Fruit fly (Drosophila melanogaster) whole organism, embryonic: ENCODE data around the gene brat.

Experiments used
- HmgZ ChIP-seq: fragments of 200-800 bp; sonication (Bioruptor generic); optimal IDR thresholded peaks from 2 replicates; lab custom pipeline; 2018; ENCODE audit warnings: missing biosample characterization, mild to moderate bottlenecking, missing genetic modification characterization
- Spps ChIP-seq: fragments of 200-800 bp; sonication (Bioruptor generic); optimal IDR thresholded peaks from 2 replicates; lab custom pipeline; 2018; ENCODE audit warnings: missing biosample characterization, mild to moderate bottlenecking, missing genetic modification characterization
- esg ChIP-seq: fragments of 200-800 bp; sonication (Bioruptor generic); conservative IDR thresholded peaks from 2 replicates; pipeline ENCODE4 v1.3.6; 2022; ENCODE audit warnings: missing biosample characterization, missing genetic modification characterization
- sima ChIP-seq: fragments of 200-800 bp; sonication (Bioruptor generic); optimal IDR thresholded peaks from 2 replicates; lab custom pipeline; 2016; ENCODE audit warnings: missing biosample characterization, missing genetic modification characterization
- so ChIP-seq: fragments of 200-800 bp; sonication (Bioruptor generic); IDR thresholded peaks from 3 replicates; pipeline ENCODE4 v1.3.6; 2022; ENCODE audit warnings: missing biosample characterization, missing genetic modification characterization
- vvl ChIP-seq: fragments of 200-800 bp; sonication (Bioruptor generic); IDR thresholded peaks from 2 replicates; pipeline ENCODE4 v1.3.6; 2022; ENCODE audit warnings: missing biosample characterization, missing genetic modification characterization
- yki ChIP-seq: fragments of >200 bp; optimal IDR thresholded peaks from 3 replicates; lab custom pipeline; 2018

DNA sequence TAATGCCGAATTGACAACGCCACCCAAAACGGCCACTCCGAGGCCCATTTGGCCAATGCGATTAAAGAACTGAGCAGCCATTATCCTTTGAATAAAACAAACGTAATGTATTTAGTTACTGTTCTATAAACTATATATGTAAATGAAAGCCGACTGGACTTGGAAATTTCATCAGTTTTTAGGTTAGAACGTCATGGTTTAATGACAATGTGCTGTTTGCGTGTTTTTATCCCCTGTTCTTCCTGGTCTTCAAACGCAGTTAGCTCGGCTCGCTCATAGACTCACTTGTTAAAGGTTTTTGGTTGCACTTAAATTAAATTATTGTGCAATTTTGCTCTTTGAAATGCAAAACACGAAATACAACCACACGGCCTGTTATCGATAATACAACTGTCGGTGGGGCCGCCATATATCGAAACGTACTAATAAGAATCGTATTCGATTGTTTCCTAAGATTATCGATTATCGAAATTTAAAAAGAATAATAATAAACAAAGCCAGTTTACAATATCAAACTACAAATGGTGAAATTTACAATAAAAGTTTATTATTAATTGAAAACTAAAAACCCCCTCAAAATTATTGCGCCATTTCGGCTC is 10.0 kb upstream of the brat start, which contains the start of gene Phb1:
- TF ChIP-seq vvl (GFP tag; lab: Robert Waterston, UW) (peak; percentile 27; the same call in 1 of the 2 replicates), Spps (tag; lab: Kevin White, UChicago) (no peak), esg (GFP tag; lab: Robert Waterston, UW) (no peak), so (GFP tag; lab: Robert Waterston, UW) (no peak), sima (GFP tag; lab: Kevin White, UChicago) (no peak), HmgZ (tag; lab: Kevin White, UChicago) (no peak), yki (lab: Kevin White, UChicago) (no peak)
